Worm (Caenorhabditis elegans) whole organism, young adult: ENCODE measurements around the gene D2023.3.

ENCODE experiments used
- attf-6 ChIP-seq: fragments of 200-800 bp; sonication (Bioruptor generic); IDR thresholded peaks from 2 replicates; pipeline ENCODE4 v1.3.6; 2022; ENCODE audit warnings: missing genetic modification reagents, missing genetic modification characterization, missing compliant biosample characterization
- dpl-1 ChIP-seq: fragments of 150-350 bp; optimal IDR thresholded peaks from 2 replicates; lab custom pipeline; 2014; ENCODE audit warnings: missing biosample characterization, missing genetic modification reagents, missing genetic modification characterization
- hlh-26 ChIP-seq: fragments of 200-800 bp; sonication (Bioruptor generic); conservative IDR thresholded peaks from 2 replicates; pipeline ENCODE4 v1.3.6; 2022; ENCODE audit warnings: missing genetic modification reagents, missing genetic modification characterization, missing compliant biosample characterization
- snpc-1.1 ChIP-seq: sonication (generic microtip); optimal IDR thresholded peaks from 2 replicates; lab custom pipeline; 2017; ENCODE audit warnings: missing genetic modification characterization, mild to moderate bottlenecking, missing compliant biosample characterization, antibody characterized with exemption, moderate library complexity, missing genotype, missing genetic modification reagents; ENCODE audit not compliant: insufficient read depth
- tbx-9 ChIP-seq: sonication (generic microtip); optimal IDR thresholded peaks from 2 replicates; lab custom pipeline; 2016; ENCODE audit warnings: borderline replicate concordance, missing genetic modification characterization, inconsistent platforms, missing compliant biosample characterization

ce11 chrV:11843678-11844366 lies 32.0 kb upstream of the D2023.3 start, which contains the start of gene nphp-4:
- TF ChIP-seq dpl-1 (GFP tag; lab: Kevin White, UChicago) (no peak), tbx-9 (tag; lab: Kevin White, UChicago) (no peak), hlh-26 (GFP tag; lab: Robert Waterston, UW) (no peak), snpc-1.1 (tag; lab: Kevin White, UChicago) (no peak), attf-6 (GFP tag; lab: Robert Waterston, UW) (no peak)
